Worm (Caenorhabditis elegans) whole organism, dauer: ENCODE results near the gene T01H3.3.

Experiments used
- unc-62 ChIP-seq: sonication (generic microtip); optimal IDR thresholded peaks from 2 replicates; lab custom pipeline; 2017; ENCODE audit warnings: missing biosample characterization, missing genetic modification reagents, missing genetic modification characterization

Gene T01H3.3

ce11 chrII:7880373-7880862 is 6.7 kb upstream of the T01H3.3 start, which contains the start of gene perm-1:
Gene perm-1 (plus strand): TSS chrII:7880812.
- no peak for TF ChIP-seq unc-62

DNA sequence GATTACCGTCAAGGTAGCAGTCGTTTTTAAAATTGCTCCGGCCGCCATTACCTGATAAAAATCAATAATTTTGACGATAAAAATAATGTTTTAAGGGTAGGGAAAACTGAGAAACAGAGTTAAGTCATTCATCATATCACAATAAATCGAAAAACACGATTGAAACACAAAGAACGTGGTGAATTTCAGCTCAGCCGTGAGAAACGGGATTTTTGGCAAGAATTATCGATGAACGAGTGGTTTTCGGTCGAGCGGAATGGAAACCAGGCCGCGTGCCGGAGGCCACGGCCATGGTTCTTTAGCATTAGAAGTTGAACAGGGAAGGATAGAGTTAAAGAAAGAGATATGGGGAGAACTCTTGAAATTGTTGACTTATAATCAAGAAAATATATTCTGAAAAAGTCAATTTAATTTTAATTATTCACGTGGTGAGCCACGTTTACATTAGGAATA is 5.6 kb upstream of the T01H3.3 start, which contains the start of the genes vha-4 and T01H3.5:
Gene vha-4, minus strand, starts transcription at position 51 of the 453 bp plus-strand sequence.
Gene T01H3.5, plus strand, starts transcription at position 351 of the 453 bp plus-strand sequence.
- no peak for TF ChIP-seq unc-62

DNA sequence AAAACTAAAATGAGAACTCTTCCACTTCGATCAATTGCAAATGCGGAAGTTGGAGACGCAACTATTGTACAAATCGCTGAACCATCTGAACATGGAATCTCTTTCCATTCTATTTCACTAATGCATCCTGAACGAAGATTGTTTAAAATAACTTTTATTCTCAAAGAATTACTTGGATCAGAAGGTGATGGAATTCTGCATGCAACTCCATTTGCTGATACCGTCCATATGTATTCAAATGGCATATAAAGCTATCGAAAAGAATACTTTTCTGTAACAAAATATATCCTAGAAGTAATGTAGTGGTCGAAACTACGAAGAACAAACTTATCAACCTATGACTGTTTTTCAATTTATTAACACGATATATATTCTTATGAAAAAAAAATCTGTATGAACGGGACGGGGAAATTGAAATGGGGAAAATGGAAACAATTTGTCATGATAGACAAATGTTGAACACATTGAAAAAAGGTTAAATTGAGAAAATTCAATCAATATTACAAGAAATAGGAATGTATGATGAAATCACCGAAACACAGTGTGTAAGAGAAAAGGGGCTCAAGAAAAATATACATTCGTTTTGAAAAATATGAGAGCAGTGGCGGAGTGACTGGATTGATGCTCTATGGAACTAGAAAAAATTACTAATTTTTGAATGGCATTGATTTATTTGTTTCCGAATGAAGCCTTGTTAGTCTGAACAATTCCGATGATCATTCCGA is 4.2 kb upstream of the T01H3.3 start, which contains the start of gene T01H3.2:
Gene T01H3.2, minus strand, starts transcription at position 251 of the 725 bp plus-strand sequence.
- TF ChIP-seq unc-62 = no peak

DNA sequence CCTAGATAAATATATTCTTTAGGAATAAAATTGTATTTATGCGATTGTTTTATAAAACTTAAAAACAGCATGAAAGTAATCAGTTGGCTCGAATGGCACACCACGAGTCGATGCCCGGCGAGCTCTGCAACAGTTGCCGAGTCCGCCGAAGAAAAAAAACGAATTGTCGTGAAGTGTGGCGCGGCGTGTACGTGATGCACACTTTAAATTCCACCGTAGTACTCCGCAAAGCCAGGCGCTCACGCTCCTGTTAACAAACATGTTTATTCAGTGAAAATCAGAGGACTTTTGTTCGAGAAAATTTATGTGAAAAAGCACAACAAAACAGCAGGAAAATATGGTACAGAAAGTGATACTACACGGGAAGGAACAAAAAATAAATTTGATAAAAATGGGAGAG is 3.1 kb downstream of the T01H3.3 start:
- TF ChIP-seq unc-62 = no peak

DNA sequence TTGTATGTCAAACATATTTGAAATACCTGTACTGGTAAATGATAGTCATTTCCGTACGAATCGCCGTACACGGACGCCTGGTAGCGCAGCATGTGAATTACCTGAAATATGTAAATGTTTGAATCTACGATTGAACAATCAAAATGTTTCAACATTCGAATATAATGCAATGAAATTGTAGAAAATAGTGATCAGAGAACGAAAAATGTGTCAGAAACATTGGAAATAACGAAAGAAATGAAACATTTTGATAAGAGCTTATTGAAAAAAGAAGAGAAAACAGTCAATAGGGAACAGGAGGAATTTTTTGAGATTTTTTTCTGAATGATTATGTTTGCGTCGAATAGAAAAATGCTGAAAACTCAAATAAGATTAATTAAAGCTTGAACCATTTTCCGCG is 3.6 kb downstream of the T01H3.3 start, which contains the start of gene ztf-17:
Gene ztf-17, minus strand, starts transcription at position 101 of the 400 bp plus-strand sequence.
- TF ChIP-seq unc-62 = no peak

ce11 chrII:7866081-7866480 is 7.6 kb downstream of the T01H3.3 start:
- no peak for TF ChIP-seq unc-62

DNA sequence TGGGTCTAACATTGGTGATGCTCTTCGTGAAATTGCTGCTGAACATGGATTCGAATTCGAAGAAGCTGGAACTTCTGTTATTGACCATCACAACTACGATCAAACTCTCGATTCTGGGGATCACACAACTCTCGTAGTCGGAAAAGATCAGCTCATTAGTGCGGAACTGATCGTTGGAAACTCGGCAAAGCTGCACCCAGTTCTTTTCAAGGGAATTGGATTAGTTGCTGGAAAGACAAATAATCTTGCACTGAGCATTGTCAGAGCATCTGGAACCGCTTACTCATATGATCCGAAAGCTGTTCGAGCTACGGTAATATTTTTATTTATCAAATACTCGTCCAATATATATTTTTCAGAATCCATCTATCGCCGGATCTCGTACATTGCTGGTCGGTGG is 8.8 kb downstream of the T01H3.3 start:
- TF ChIP-seq unc-62 = no peak

DNA sequence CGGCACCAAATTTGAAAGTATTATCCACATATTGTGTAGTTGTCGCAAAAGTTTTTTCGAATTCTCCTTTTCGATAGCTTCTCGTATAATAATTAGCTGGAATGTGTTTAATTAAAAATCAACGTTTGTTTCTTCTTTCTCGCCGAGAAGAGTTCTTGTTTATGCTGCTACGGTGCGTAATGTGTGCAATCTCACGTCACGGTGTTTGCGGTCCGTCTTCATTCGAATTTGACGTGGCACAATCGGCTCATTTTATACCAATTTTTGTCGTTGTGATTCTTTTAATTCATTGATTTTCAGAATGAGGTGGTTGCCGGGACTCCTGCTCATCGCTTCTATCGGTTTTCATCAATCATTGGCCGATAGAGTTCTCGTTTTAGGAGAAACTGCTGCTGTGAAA is 9.5 kb downstream of the T01H3.3 start, which contains the start of gene ostb-1:
Gene ostb-1, plus strand, starts transcription at position 301 of the 400 bp plus-strand sequence.
- no peak for TF ChIP-seq unc-62

- no peak for TF ChIP-seq unc-62
These were observed 10.1 kb downstream of the T01H3.3 start for ce11 chrII:7863480-7864125.

DNA sequence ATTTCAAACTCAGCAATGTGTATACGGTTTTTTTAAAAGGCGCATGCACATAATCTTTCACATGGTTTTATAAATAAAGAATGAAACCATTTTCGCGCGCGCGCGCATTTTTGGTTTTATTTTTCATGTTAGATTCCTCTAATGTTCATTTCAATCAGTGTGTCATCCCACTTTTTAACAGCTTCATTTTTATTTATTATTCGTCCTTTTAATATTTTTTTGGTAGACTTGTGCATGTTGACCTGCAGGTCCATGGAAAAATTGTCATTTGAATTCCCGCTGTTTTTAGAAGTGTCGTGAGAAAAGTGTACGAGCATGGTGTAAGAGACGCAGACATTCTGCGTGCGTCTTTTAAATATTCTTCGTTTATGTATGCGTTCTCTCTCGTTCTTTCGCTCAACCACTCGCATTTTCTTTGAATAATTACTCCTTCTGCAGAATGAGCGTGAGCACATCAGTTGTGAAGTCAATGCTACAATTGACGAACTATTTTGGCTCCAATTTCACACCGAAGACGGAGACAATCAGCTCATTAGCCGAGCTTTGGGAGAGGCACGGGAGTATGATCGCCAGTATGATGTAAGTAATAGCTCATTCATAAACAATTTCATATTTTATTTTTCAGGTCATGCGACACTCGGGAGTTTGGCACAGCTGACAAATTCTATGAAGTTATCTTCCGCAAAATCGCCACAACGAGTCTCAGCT is 13.3 kb downstream of the T01H3.3 start, which contains the start of gene lin-5:
Gene lin-5, plus strand, starts transcription at position 354 of the 708 bp plus-strand sequence.
- no peak for TF ChIP-seq unc-62

DNA sequence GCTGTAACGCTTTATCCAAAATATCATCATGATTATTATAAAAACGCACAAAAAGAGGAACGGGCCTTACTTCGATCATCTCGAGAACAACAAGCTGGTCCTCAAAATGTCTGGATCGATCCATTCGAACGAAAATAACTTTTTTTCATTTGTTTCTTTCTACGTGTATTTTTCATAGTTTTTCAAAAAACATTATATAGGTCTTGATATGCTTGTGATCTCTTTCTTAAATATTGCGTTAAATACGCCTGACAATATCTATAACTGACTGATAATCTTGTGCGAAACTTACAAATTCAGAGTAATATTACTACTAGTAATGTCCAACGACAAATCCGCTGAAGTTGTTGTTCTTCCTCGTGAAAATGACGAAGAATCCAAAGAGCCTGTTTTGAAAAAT is 15.6 kb downstream of the T01H3.3 start, which contains the start of gene sds-22:
Gene sds-22, plus strand, starts transcription at position 301 of the 400 bp plus-strand sequence.
- TF ChIP-seq unc-62 = no peak

DNA sequence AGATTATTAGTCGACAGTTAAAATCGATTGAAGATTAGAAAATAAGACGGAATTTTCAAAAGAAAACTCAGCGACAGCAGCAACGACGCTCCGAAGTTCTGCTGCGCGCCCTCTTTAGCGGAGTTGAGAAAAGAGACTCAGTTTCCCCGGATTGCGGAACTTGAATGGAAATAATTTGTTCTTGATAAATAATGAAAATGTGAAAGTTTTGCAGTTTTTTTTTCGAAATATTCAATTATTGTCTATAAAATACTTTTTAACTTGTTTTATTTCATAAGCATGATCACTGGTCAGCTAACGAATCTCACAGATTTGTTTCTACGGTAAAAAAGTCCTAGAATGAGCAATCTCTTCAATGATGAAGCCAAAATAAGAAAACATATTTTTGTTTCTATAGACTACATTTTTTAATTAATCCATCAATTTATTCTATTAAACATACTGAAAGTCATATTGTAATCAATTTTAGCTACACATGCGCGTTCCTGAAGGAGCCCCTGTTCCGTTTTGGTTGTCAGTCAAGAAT is 16.1 kb downstream of the T01H3.3 start, which contains the start of the genes cec-3 and T09A5.15:
Gene cec-3, minus strand, starts transcription at position 116 of the 526 bp plus-strand sequence.
Gene T09A5.15, plus strand, starts transcription at position 476 of the 526 bp plus-strand sequence.
- no peak for TF ChIP-seq unc-62

DNA sequence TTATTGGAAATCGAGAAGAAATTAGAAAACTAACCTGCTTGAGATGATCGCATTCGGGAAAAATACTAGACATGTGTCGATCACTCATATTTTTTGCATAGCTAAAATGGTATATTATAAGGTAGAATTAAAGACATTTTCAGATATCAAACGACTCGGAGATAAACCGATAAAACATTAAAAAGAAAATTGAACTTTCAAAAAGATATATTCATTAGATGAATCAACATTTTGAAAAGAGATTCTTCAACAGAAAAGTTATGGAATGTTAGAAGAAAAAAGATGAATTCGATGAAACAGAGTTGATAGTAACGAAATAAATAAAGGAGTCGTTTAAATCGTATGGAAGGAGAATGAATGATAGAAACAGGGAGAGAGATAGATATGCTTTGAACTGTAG is 18.1 kb downstream of the T01H3.3 start, which contains the start of gene mdmh-35:
Gene mdmh-35, minus strand, starts transcription at position 101 of the 400 bp plus-strand sequence.
- TF ChIP-seq unc-62 = no peak

ce11 chrII:7854942-7855341 is 18.8 kb downstream of the T01H3.3 start, which contains the start of gene mdt-10:
Gene mdt-10 (minus strand): TSS chrII:7855042.
- TF ChIP-seq unc-62 = no peak

DNA sequence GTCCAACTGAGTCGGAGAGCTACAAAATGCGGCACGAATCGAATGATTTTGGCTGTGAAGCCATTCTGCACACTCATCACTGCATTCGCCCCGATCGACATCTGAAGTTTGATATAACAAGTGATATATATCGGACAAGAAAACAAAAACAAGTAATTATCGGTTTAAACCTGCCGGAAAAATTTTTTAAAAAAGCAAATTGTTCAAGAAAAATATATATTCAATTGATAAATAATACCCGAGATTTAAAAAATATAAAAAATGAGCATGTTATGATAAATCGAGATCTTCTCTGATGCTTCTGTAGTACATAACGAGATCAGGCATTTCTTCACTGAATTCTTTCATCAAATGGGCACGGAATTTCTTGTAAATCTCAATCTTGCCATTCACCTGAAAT is 20.0 kb downstream of the T01H3.3 start, which contains the start of gene T09A5.5:
Gene T09A5.5, minus strand, starts transcription at position 101 of the 400 bp plus-strand sequence.
- no peak for TF ChIP-seq unc-62

DNA sequence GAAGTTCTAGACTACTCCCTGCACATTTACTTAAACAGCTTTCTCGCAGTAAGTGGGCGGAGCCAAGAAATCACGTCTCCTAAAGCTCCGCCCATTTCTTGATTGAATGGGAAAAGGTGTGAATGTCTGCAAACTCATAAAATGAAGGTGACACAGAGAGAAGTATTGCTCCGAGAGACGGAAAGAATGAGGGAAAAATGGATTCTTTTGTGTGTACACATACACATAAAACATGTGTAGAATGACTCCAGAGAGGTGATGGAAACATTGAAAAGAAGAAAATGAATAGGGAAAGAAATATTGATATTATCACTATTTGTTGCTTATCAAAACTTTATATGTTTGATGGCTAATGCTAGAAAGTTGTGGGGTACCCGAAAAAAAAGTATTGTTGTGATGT is 22.2 kb downstream of the T01H3.3 start:
- TF ChIP-seq unc-62 = no peak
